Fruit fly (Drosophila melanogaster) whole organism, embryonic: ENCODE results near the gene Agpat1.
A peak's percentile ranks its signal among the peaks of the same experiment; 100 is the strongest.

Source experiments
- Antp ChIP-seq: fragments of 200-800 bp; sonication (Bioruptor generic); optimal IDR thresholded peaks from 3 replicates; lab custom pipeline; 2016; ENCODE audit warnings: missing biosample characterization, missing genetic modification characterization
- Asciz ChIP-seq: fragments of 200-800 bp; sonication (Bioruptor generic); optimal IDR thresholded peaks from 2 replicates; lab custom pipeline; 2017; ENCODE audit warnings: missing biosample characterization, mild to moderate bottlenecking, missing genetic modification characterization, missing genetic modification reagents
- CG10267 ChIP-seq: fragments of 200-800 bp; sonication (Bioruptor generic); optimal IDR thresholded peaks from 2 replicates; lab custom pipeline; 2018; ENCODE audit warnings: missing biosample characterization, mild to moderate bottlenecking, missing genetic modification characterization, moderate library complexity
- CG11560 ChIP-seq: fragments of 200-800 bp; sonication (Bioruptor generic); IDR thresholded peaks from 3 replicates; pipeline ENCODE4 v1.3.6; 2022; ENCODE audit warnings: missing biosample characterization, missing genetic modification characterization
- CG12219 ChIP-seq: fragments of 200-800 bp; sonication (Bioruptor generic); optimal IDR thresholded peaks from 3 replicates; lab custom pipeline; 2018; ENCODE audit warnings: missing biosample characterization, mild to moderate bottlenecking, missing genetic modification characterization
- CG12659 ChIP-seq: fragments of 200-800 bp; sonication (Bioruptor generic); optimal IDR thresholded peaks from 3 replicates; lab custom pipeline; 2017; ENCODE audit warnings: mild to moderate bottlenecking, missing biosample characterization, missing genetic modification reagents, missing genetic modification characterization
- CG12942 ChIP-seq: fragments of 200-800 bp; sonication (Bioruptor generic); optimal IDR thresholded peaks from 3 replicates; lab custom pipeline; 2016; ENCODE audit warnings: missing biosample characterization, missing genetic modification characterization
- CG15269 ChIP-seq: fragments of 200-800 bp; sonication (Bioruptor generic); optimal IDR thresholded peaks from 2 replicates; lab custom pipeline; 2018; ENCODE audit warnings: missing biosample characterization, mild to moderate bottlenecking, missing genetic modification characterization, moderate library complexity
- CG1647 ChIP-seq: fragments of 200-800 bp; sonication (Bioruptor generic); optimal IDR thresholded peaks from 3 replicates; lab custom pipeline; 2016; ENCODE audit warnings: missing biosample characterization, missing genetic modification characterization
- CG16813 ChIP-seq: fragments of 200-800 bp; sonication (Bioruptor generic); IDR thresholded peaks from 3 replicates; pipeline ENCODE4 v1.3.6; 2022; ENCODE audit warnings: missing biosample characterization, missing genetic modification characterization; ENCODE audit not compliant: partially characterized antibody
- CG17912 ChIP-seq: fragments of 200-800 bp; sonication (Bioruptor generic); optimal IDR thresholded peaks from 2 replicates; lab custom pipeline; 2018; ENCODE audit warnings: missing biosample characterization, mild to moderate bottlenecking, missing genetic modification characterization
- CG1792 ChIP-seq: fragments of 200-800 bp; sonication (Bioruptor generic); optimal IDR thresholded peaks from 2 replicates; lab custom pipeline; 2016; ENCODE audit warnings: missing biosample characterization, missing genetic modification characterization
- CG3726 ChIP-seq: fragments of 200-800 bp; sonication (Bioruptor generic); IDR thresholded peaks from 3 replicates; pipeline ENCODE4, ENCODE4 v1.3.6; 2022; ENCODE audit warnings: missing biosample characterization, missing genetic modification characterization
- CG8765 ChIP-seq: fragments of 200-800 bp; sonication (Bioruptor generic); IDR thresholded peaks from 2 replicates; pipeline ENCODE4 v1.3.6; 2022; ENCODE audit warnings: missing biosample characterization, missing genetic modification characterization
- CG8944 ChIP-seq: fragments of 200-800 bp; sonication (Bioruptor generic); optimal IDR thresholded peaks from 3 replicates; lab custom pipeline; 2016; ENCODE audit warnings: missing biosample characterization, missing genetic modification characterization
- CG9817 ChIP-seq: fragments of 200-800 bp; sonication (Bioruptor generic); optimal IDR thresholded peaks from 2 replicates; lab custom pipeline; 2018; ENCODE audit warnings: missing biosample characterization, mild to moderate bottlenecking, missing genetic modification characterization, moderate library complexity
- CG9876 ChIP-seq: fragments of 200-800 bp; sonication (Bioruptor generic); optimal IDR thresholded peaks from 2 replicates; lab custom pipeline; 2016; ENCODE audit warnings: missing biosample characterization, missing genetic modification characterization
- Camta ChIP-seq: fragments of 200-800 bp; sonication (Bioruptor generic); optimal IDR thresholded peaks from 2 replicates; lab custom pipeline; 2016; ENCODE audit warnings: missing biosample characterization, missing genetic modification characterization
- CoRest ChIP-seq: fragments of 200-800 bp; sonication (Bioruptor generic); optimal IDR thresholded peaks from 3 replicates; lab custom pipeline; 2018; ENCODE audit warnings: missing biosample characterization, mild to moderate bottlenecking, missing genetic modification characterization, moderate library complexity
- Dip2 ChIP-seq: fragments of 200-800 bp; sonication (Bioruptor generic); IDR thresholded peaks from 2 replicates; pipeline ENCODE4 v1.3.6; 2022; ENCODE audit warnings: missing biosample characterization, missing genetic modification characterization
- E2f1 ChIP-seq: fragments of 200-800 bp; sonication (Bioruptor generic); IDR thresholded peaks from 2 replicates; pipeline ENCODE4 v1.3.6; 2022; ENCODE audit warnings: missing biosample characterization, missing genetic modification characterization
- GATAe ChIP-seq: fragments of 200-800 bp; sonication (Bioruptor generic); conservative IDR thresholded peaks from 2 replicates; pipeline ENCODE4 v1.3.6; 2022; ENCODE audit warnings: missing biosample characterization, missing genetic modification characterization
- Gug ChIP-seq: fragments of 200-800 bp; sonication (Bioruptor generic); IDR thresholded peaks from 4 replicates; pipeline ENCODE4 v1.3.6; 2022; ENCODE audit warnings: missing biosample characterization, missing genetic modification characterization
- HmgD ChIP-seq: fragments of 200-800 bp; sonication (Bioruptor generic); optimal IDR thresholded peaks from 3 replicates; lab custom pipeline; 2016; ENCODE audit warnings: missing biosample characterization, missing genetic modification characterization
- Hr3 ChIP-seq: fragments of 200-800 bp; sonication (Bioruptor generic); optimal IDR thresholded peaks from 3 replicates; lab custom pipeline; 2016; ENCODE audit warnings: missing biosample characterization, missing genetic modification characterization
- Lpt ChIP-seq: fragments of >200 bp; optimal IDR thresholded peaks from 2 replicates; lab custom pipeline; 2018; ENCODE audit warnings: missing biosample characterization, missing genetic modification characterization
- Opbp ChIP-seq: fragments of 200-800 bp; sonication (Bioruptor generic); IDR thresholded peaks from 3 replicates; pipeline ENCODE4 v1.3.6; 2022; ENCODE audit warnings: missing biosample characterization, missing genetic modification characterization; ENCODE audit not compliant: partially characterized antibody
- PHDP ChIP-seq: fragments of 200-800 bp; sonication (Bioruptor generic); optimal IDR thresholded peaks from 3 replicates; lab custom pipeline; 2018; ENCODE audit warnings: missing biosample characterization, mild to moderate bottlenecking, missing genetic modification characterization, moderate library complexity
- Pdp1 ChIP-seq, 2 experiments: fragments of 200-800 bp; sonication (Bioruptor generic); optimal IDR thresholded peaks; 3 replicates each; lab custom pipeline; 2016; ENCODE audit warnings: missing biosample characterization in 2 of 2, missing genetic modification characterization in 2 of 2, mild to moderate bottlenecking in 1 of 2, moderate library complexity in 1 of 2
- al ChIP-seq: fragments of 200-800 bp; sonication (Bioruptor generic); IDR thresholded peaks from 2 replicates; pipeline ENCODE4 v1.3.6; 2022; ENCODE audit warnings: missing biosample characterization, missing genetic modification characterization
- ase ChIP-seq: fragments of 200-800 bp; sonication (Bioruptor generic); IDR thresholded peaks from 3 replicates; pipeline ENCODE4 v1.3.6; 2022; ENCODE audit warnings: missing biosample characterization, missing genetic modification characterization
- bigmax ChIP-seq: fragments of 200-800 bp; sonication (Bioruptor generic); optimal IDR thresholded peaks from 2 replicates; lab custom pipeline; 2018; ENCODE audit warnings: missing biosample characterization, mild to moderate bottlenecking, missing genetic modification characterization
- ci ChIP-seq: fragments of 200-800 bp; sonication (Bioruptor generic); IDR thresholded peaks from 3 replicates; pipeline ENCODE4 v1.3.6; 2022; ENCODE audit warnings: missing biosample characterization, missing genetic modification characterization
- dysf ChIP-seq: fragments of 200-800 bp; sonication (Bioruptor generic); IDR thresholded peaks from 3 replicates; pipeline ENCODE4 v1.3.6; 2022; ENCODE audit warnings: missing biosample characterization, missing genetic modification characterization
- esg ChIP-seq: fragments of 200-800 bp; sonication (Bioruptor generic); conservative IDR thresholded peaks from 2 replicates; pipeline ENCODE4 v1.3.6; 2022; ENCODE audit warnings: missing biosample characterization, missing genetic modification characterization
- eve ChIP-seq, 2 experiments: fragments of >200 bp; optimal IDR thresholded peaks; 2 replicates each; lab custom pipeline; 2017; ENCODE audit warnings: missing biosample characterization in 2 of 2, missing genetic modification characterization in 2 of 2
- ewg ChIP-seq: fragments of 200-800 bp; sonication (Bioruptor generic); optimal IDR thresholded peaks from 3 replicates; lab custom pipeline; 2017; ENCODE audit warnings: mild to moderate bottlenecking, missing biosample characterization, missing genetic modification reagents, missing genetic modification characterization
- h ChIP-seq: fragments of >200 bp; optimal IDR thresholded peaks from 2 replicates; lab custom pipeline; 2017
- lbe ChIP-seq: fragments of 200-800 bp; sonication (Bioruptor generic); optimal IDR thresholded peaks from 2 replicates; lab custom pipeline; 2016; ENCODE audit warnings: missing biosample characterization, mild to moderate bottlenecking, missing genetic modification characterization
- nau ChIP-seq: fragments of 200-800 bp; sonication (Bioruptor generic); optimal IDR thresholded peaks from 3 replicates; lab custom pipeline; 2017; ENCODE audit warnings: missing biosample characterization, mild to moderate bottlenecking, missing genetic modification characterization, missing genetic modification reagents
- pho ChIP-seq: fragments of 200-800 bp; sonication (Bioruptor generic); optimal IDR thresholded peaks from 2 replicates; lab custom pipeline; 2016; ENCODE audit warnings: missing biosample characterization, missing genetic modification characterization
- pzg ChIP-seq: fragments of 200-800 bp; sonication (Bioruptor generic); optimal IDR thresholded peaks from 3 replicates; lab custom pipeline; 2018; ENCODE audit warnings: missing biosample characterization, mild to moderate bottlenecking, missing genetic modification characterization, moderate library complexity
- ro ChIP-seq: fragments of 200-800 bp; sonication (Bioruptor generic); IDR thresholded peaks from 2 replicates; pipeline ENCODE4 v1.3.6; 2022; ENCODE audit warnings: missing biosample characterization, missing genetic modification characterization
- run ChIP-seq: fragments of 200-800 bp; sonication (Bioruptor generic); optimal IDR thresholded peaks from 3 replicates; lab custom pipeline; 2018; ENCODE audit warnings: missing biosample characterization, mild to moderate bottlenecking, missing genetic modification characterization
- sc ChIP-seq, 3 experiments: fragments of >200 bp in 2 of 3; fragments of 200-800 bp in 1 of 3; sonication (Bioruptor generic) in 1 of 3; optimal IDR thresholded peaks; 2 replicates in 2 of 3; 3 replicates in 1 of 3; lab custom pipeline; 2017; ENCODE audit warnings: mild to moderate bottlenecking in 1 of 3, missing biosample characterization in 1 of 3, missing genetic modification characterization in 1 of 3, missing genetic modification reagents in 1 of 3
- so ChIP-seq: fragments of 200-800 bp; sonication (Bioruptor generic); IDR thresholded peaks from 3 replicates; pipeline ENCODE4 v1.3.6; 2022; ENCODE audit warnings: missing biosample characterization, missing genetic modification characterization
- sqz ChIP-seq: fragments of 200-800 bp; sonication (Bioruptor generic); optimal IDR thresholded peaks from 3 replicates; lab custom pipeline; 2018; ENCODE audit warnings: missing biosample characterization, mild to moderate bottlenecking, missing genetic modification characterization
- tup ChIP-seq: fragments of 200-800 bp; sonication (Bioruptor generic); optimal IDR thresholded peaks from 2 replicates; lab custom pipeline; 2016; ENCODE audit warnings: missing biosample characterization, mild to moderate bottlenecking, missing genetic modification characterization, moderate library complexity
- vvl ChIP-seq: fragments of 200-800 bp; sonication (Bioruptor generic); IDR thresholded peaks from 2 replicates; pipeline ENCODE4 v1.3.6; 2022; ENCODE audit warnings: missing biosample characterization, missing genetic modification characterization
- wdn ChIP-seq: fragments of 200-800 bp; sonication (Bioruptor generic); IDR thresholded peaks from 2 replicates; pipeline ENCODE4 v1.3.6; 2022; ENCODE audit warnings: missing biosample characterization, missing genetic modification characterization

Agpat1 gene

dm6 chrX:12750928-12751631 lies 14.0 kb upstream of the Agpat1 start (continued):
- TF ChIP-seq CG12942 (GFP tag; lab: Kevin White, UChicago) (peak; percentile 99), ewg (GFP tag; lab: Kevin White, UChicago) (peak; percentile 99), pzg (GFP tag; lab: Kevin White, UChicago) (peak; percentile 46), vvl (GFP tag; lab: Robert Waterston, UW) (peak; percentile 99), CG15269 (tag; lab: Kevin White, UChicago) (peak; percentile 100), ro (GFP tag; lab: Robert Waterston, UW) (peak; percentile 99), CG12659 (GFP tag; lab: Kevin White, UChicago) (peak; percentile 100), CG12219 (GFP tag; lab: Kevin White, UChicago) (peak; percentile 99), CG17912 (GFP tag; lab: Kevin White, UChicago) (peak; percentile 90), pho (GFP tag; lab: Kevin White, UChicago) (peak; percentile 100), CG16813 (peak; percentile 58), HmgD (GFP tag; lab: Kevin White, UChicago) (peak; percentile 99), CG3726 (GFP tag; lab: Robert Waterston, UW) (peak; percentile 99), CG9817 (tag; lab: Kevin White, UChicago) (peak; percentile 100), Lpt (GFP tag; lab: Kevin White, UChicago) (no peak), eve (GFP tag; optimal IDR thresholded peaks at IDR 0.05; lab: Kevin White, UChicago) (peak; percentile 63 to 100), CoRest (tag; lab: Kevin White, UChicago) (peak; percentile 100), Opbp (GFP tag; lab: Robert Waterston, UW) (no peak), CG8944 (GFP tag; lab: Kevin White, UChicago) (peak; percentile 100), E2f1 (GFP tag; lab: Robert Waterston, UW) (peak; percentile 100), dysf (GFP tag; lab: Robert Waterston, UW) (peak; percentile 100), wdn (peak; percentile 100), PHDP (peak; percentile 100), Pdp1 (GFP tag; optimal IDR thresholded peaks at IDR 0.05; lab: Kevin White, UChicago) (peak; percentile 99 to 100), sc (optimal IDR thresholded peaks at IDR 0.05; lab: Kevin White, UChicago) (no peak), sc (GFP tag; optimal IDR thresholded peaks at IDR 0.05; lab: Kevin White, UChicago) (peak; percentile 100), CG1647 (peak; percentile 100), CG1792 (GFP tag; lab: Kevin White, UChicago) (peak; percentile 100), nau (GFP tag; lab: Kevin White, UChicago) (peak; percentile 100), GATAe (GFP tag; lab: Robert Waterston, UW) (peak; percentile 99), CG9876 (peak; percentile 100), bigmax (GFP tag; lab: Kevin White, UChicago) (peak; percentile 86), ci (GFP tag; lab: Robert Waterston, UW) (peak; percentile 98), tup (GFP tag; lab: Kevin White, UChicago) (peak; percentile 99), Asciz (GFP tag; lab: Kevin White, UChicago) (peak; percentile 100), so (GFP tag; lab: Robert Waterston, UW) (peak; percentile 100), Camta (GFP tag; lab: Kevin White, UChicago) (peak; percentile 100), esg (GFP tag; lab: Robert Waterston, UW) (peak; percentile 99), run (tag; lab: Kevin White, UChicago) (peak; percentile 100), Antp (peak; percentile 99), h (lab: Kevin White, UChicago) (no peak), lbe (GFP tag; lab: Kevin White, UChicago) (peak; percentile 97), Gug (GFP tag; lab: Robert Waterston, UW) (peak; percentile 99), CG10267 (tag; lab: Kevin White, UChicago) (peak; percentile 99), ase (peak; percentile 99), Hr3 (GFP tag; lab: Kevin White, UChicago) (peak; percentile 100), Dip2 (GFP tag; lab: Robert Waterston, UW) (peak; percentile 86), al (GFP tag; lab: Robert Waterston, UW) (peak; percentile 100), sqz (GFP tag; lab: Kevin White, UChicago) (peak; percentile 100), CG8765 (GFP tag; lab: Robert Waterston, UW) (peak; percentile 98), CG11560 (tag; lab: Robert Waterston, UW) (peak; percentile 96)
